Worm (Caenorhabditis elegans): Measurements from ENCODE around the gene H03G16.7.

The H03G16.7 gene

ce11 chrX:15100369-15100963 is 44.7 kb upstream of the H03G16.7 start, which contains the start of gene dhhc-1 (continued):
- TF ChIP-seq tlp-1 (tag; optimal IDR thresholded peaks at IDR 0.05) = no peak
- TF ChIP-seq efl-1 (optimal IDR thresholded peaks at IDR 0.05) = peak in 1 of 2 experiments; percentile 30
- TF ChIP-seq efl-1 (GFP tag; optimal IDR thresholded peaks at IDR 0.05 in 1 of 2) = no peak
- TF ChIP-seq sup-37 (GFP tag; optimal IDR thresholded peaks at IDR 0.05) = no peak

- TF ChIP-seq pqm-1 (tag; optimal IDR thresholded peaks at IDR 0.05) (peak; percentile 55), tlp-1 (tag; optimal IDR thresholded peaks at IDR 0.05) (peak; percentile 33), nhr-71 (tag; optimal IDR thresholded peaks at IDR 0.05) (no peak), nhr-19 (GFP tag; conservative IDR thresholded peaks at IDR 0.05) (no peak), elt-2 (tag; optimal IDR thresholded peaks at IDR 0.05) (peak; percentile 77)
These were observed 41.9 kb upstream of the H03G16.7 start, which contains the start of gene F09B12.3 for ce11 chrX:15097763-15098162. TSS of gene F09B12.3 (minus strand) at chrX:15097954.

ce11 chrX:15096277-15096676 is 40.5 kb upstream of the H03G16.7 start:
- no peak for TF ChIP-seq snpc-4 (tag; optimal IDR thresholded peaks at IDR 0.05)
- TF ChIP-seq lin-14 (GFP tag; optimal IDR thresholded peaks at IDR 0.05) = no peak
- TF ChIP-seq lin-39 (tag; optimal IDR thresholded peaks at IDR 0.05) = no peak
- no peak for TF ChIP-seq grh-1 (GFP tag; IDR thresholded peaks at IDR 0.05)
- no peak for TF ChIP-seq isw-1 (GFP tag; IDR thresholded peaks at IDR 0.05)
- TF ChIP-seq fos-1 (tag; optimal IDR thresholded peaks at IDR 0.05) = no peak
- no peak for TF ChIP-seq ces-1 (GFP tag; optimal IDR thresholded peaks at IDR 0.05)
- TF ChIP-seq nhr-28 (tag; optimal IDR thresholded peaks at IDR 0.05) = no peak
- TF ChIP-seq nhr-90 (tag; optimal IDR thresholded peaks at IDR 0.05; ENCODE audit: poor library complexity) = no peak
- no peak for TF ChIP-seq rnt-1 (tag; optimal IDR thresholded peaks at IDR 0.05)
- TF ChIP-seq nhr-19 (GFP tag; conservative IDR thresholded peaks at IDR 0.05) = no peak
- no peak for TF ChIP-seq sptf-1 (tag; optimal IDR thresholded peaks at IDR 0.05)

ce11 chrX:15094973-15095372 is 39.2 kb upstream of the H03G16.7 start, which contains the start of gene F09B12.7:
TSS of gene F09B12.7 (minus strand) at chrX:15095073.
- no peak for TF ChIP-seq ceh-63 (GFP tag; optimal IDR thresholded peaks at IDR 0.05)
- no peak for TF ChIP-seq nhr-76 (tag; optimal IDR thresholded peaks at IDR 0.05)
- no peak for TF ChIP-seq nhr-84 (tag; optimal IDR thresholded peaks at IDR 0.05)
- no peak for TF ChIP-seq zip-4 (GFP tag; optimal IDR thresholded peaks at IDR 0.05)
- no peak for TF ChIP-seq lin-14 (GFP tag; optimal IDR thresholded peaks at IDR 0.05)
- no peak for TF ChIP-seq grh-1 (GFP tag; IDR thresholded peaks at IDR 0.05)
- TF ChIP-seq lir-3 (tag; optimal IDR thresholded peaks at IDR 0.05; ENCODE audit: poor library complexity) = no peak
- TF ChIP-seq hpl-2 (GFP tag; optimal IDR thresholded peaks at IDR 0.05) = no peak
- no peak for TF ChIP-seq swsn-7 (tag; optimal IDR thresholded peaks at IDR 0.05)

- TF ChIP-seq efl-1 (optimal IDR thresholded peaks at IDR 0.05) = no peak
- TF ChIP-seq efl-1 (GFP tag; optimal IDR thresholded peaks at IDR 0.05 in 1 of 2) = peak in 1 of 2 experiments; percentile 87
- peak; percentile 74 for TF ChIP-seq snpc-4 (tag; optimal IDR thresholded peaks at IDR 0.05)
- no peak for TF ChIP-seq jun-1 (tag; optimal IDR thresholded peaks at IDR 0.05)
These were observed 37.1 kb upstream of the H03G16.7 start for ce11 chrX:15092775-15093386.

- TF ChIP-seq sox-4 (tag; optimal IDR thresholded peaks at IDR 0.05) = no peak
- TF ChIP-seq elt-2 (tag; optimal IDR thresholded peaks at IDR 0.05) = peak; percentile 45
- no peak for TF ChIP-seq nhr-11 (tag; optimal IDR thresholded peaks at IDR 0.05)
- TF ChIP-seq unc-86 (tag; optimal IDR thresholded peaks at IDR 0.05) = no peak
- TF ChIP-seq lsy-2 (tag; optimal IDR thresholded peaks at IDR 0.05) = no peak
- TF ChIP-seq irx-1 (tag; optimal IDR thresholded peaks at IDR 0.05) = no peak
- TF ChIP-seq sptf-1 (tag; optimal IDR thresholded peaks at IDR 0.05) = no peak
- peak in 1 of 2 experiments; percentile 16 for TF ChIP-seq lin-35 (GFP tag; optimal IDR thresholded peaks at IDR 0.05)
- TF ChIP-seq mdl-1 (tag; optimal IDR thresholded peaks at IDR 0.05) = no peak
- TF ChIP-seq lin-15B (tag; optimal IDR thresholded peaks at IDR 0.05) = no peak
These were observed 33.3 kb upstream of the H03G16.7 start, which contains the start of gene flr-4 for ce11 chrX:15089123-15089522. TSS of gene flr-4 (plus strand) at chrX:15089397.

All from whole organism, L1 larva.